Worm (Caenorhabditis elegans) whole organism, mixed stage, embryonic: ENCODE data around the gene snt-3.
A peak's percentile ranks its signal among the peaks of the same experiment; 100 is the strongest.

Source experiments
- M03D4.4 ChIP-seq: sonication (generic microtip); optimal IDR thresholded peaks from 2 replicates; lab custom pipeline; 2017; ENCODE audit warnings: mild to moderate bottlenecking, missing genetic modification characterization, missing compliant biosample characterization
- bed-3 ChIP-seq: fragments of 200-800 bp; sonication (Bioruptor generic); optimal IDR thresholded peaks from 3 replicates; lab custom pipeline; 2018; ENCODE audit warnings: mild to moderate bottlenecking, missing genetic modification characterization, moderate library complexity, missing compliant biosample characterization
- ceh-39 ChIP-seq: fragments of 150-350 bp; optimal IDR thresholded peaks from 2 replicates; lab custom pipeline; 2014; ENCODE audit warnings: missing biosample characterization, missing genetic modification characterization
- ceh-43 ChIP-seq: fragments of 200-800 bp; sonication (Bioruptor generic); optimal IDR thresholded peaks from 2 replicates; lab custom pipeline; 2018; ENCODE audit warnings: mild to moderate bottlenecking, missing genetic modification characterization, moderate library complexity, missing compliant biosample characterization
- ces-1 ChIP-seq: fragments of 150-350 bp; optimal IDR thresholded peaks from 2 replicates; lab custom pipeline; 2014; ENCODE audit warnings: missing biosample characterization, missing genetic modification reagents, missing genetic modification characterization
- cnd-1 ChIP-seq: fragments of 200-800 bp; sonication (Bioruptor generic); optimal IDR thresholded peaks from 2 replicates; lab custom pipeline; 2018; ENCODE audit warnings: mild to moderate bottlenecking, missing genetic modification characterization, missing compliant biosample characterization
- drap-1 ChIP-seq: fragments of 200-800 bp; sonication (Bioruptor generic); optimal IDR thresholded peaks from 3 replicates; lab custom pipeline; 2018; ENCODE audit warnings: mild to moderate bottlenecking, missing genetic modification characterization, missing compliant biosample characterization
- elt-1 ChIP-seq: sonication (generic microtip); optimal IDR thresholded peaks from 2 replicates; lab custom pipeline; 2017; ENCODE audit warnings: missing genetic modification characterization, mild to moderate bottlenecking, missing compliant biosample characterization, antibody characterized with exemption, moderate library complexity, borderline replicate concordance; ENCODE audit not compliant: insufficient read depth
- hlh-1 ChIP-seq: fragments of 150-350 bp; optimal IDR thresholded peaks from 2 replicates; lab custom pipeline; 2014; ENCODE audit warnings: missing biosample characterization, missing genetic modification reagents, missing genetic modification characterization
- lin-13 ChIP-seq: fragments of 150-350 bp; optimal IDR thresholded peaks from 2 replicates; lab custom pipeline; 2014; ENCODE audit warnings: missing biosample characterization, missing genetic modification characterization
- lin-32 ChIP-seq: fragments of 200-800 bp; sonication (Bioruptor generic); optimal IDR thresholded peaks from 2 replicates; lab custom pipeline; 2018; ENCODE audit warnings: mild to moderate bottlenecking, missing genetic modification characterization, missing compliant biosample characterization
- lsy-2 ChIP-seq: fragments of 150-350 bp; optimal IDR thresholded peaks from 2 replicates; lab custom pipeline; 2014; ENCODE audit warnings: missing biosample characterization, missing genetic modification characterization
- mab-5 ChIP-seq: fragments of 150-350 bp; optimal IDR thresholded peaks from 2 replicates; lab custom pipeline; 2014; ENCODE audit warnings: missing biosample characterization, missing genetic modification characterization
- mls-2 ChIP-seq: sonication (generic microtip); optimal IDR thresholded peaks from 2 replicates; lab custom pipeline; 2016; ENCODE audit warnings: mild to moderate bottlenecking, missing genetic modification characterization, moderate library complexity, missing compliant biosample characterization
- nhr-2 ChIP-seq: fragments of 150-350 bp; optimal IDR thresholded peaks from 2 replicates; lab custom pipeline; 2014; ENCODE audit warnings: missing biosample characterization, missing genetic modification characterization
- nhr-237 ChIP-seq: fragments of 150-350 bp; optimal IDR thresholded peaks from 2 replicates; lab custom pipeline; 2014; ENCODE audit warnings: missing biosample characterization, missing genetic modification characterization
- sem-2 ChIP-seq: fragments of 200-800 bp; sonication (Bioruptor generic); optimal IDR thresholded peaks from 2 replicates; lab custom pipeline; 2018; ENCODE audit warnings: mild to moderate bottlenecking, missing genetic modification characterization, missing compliant biosample characterization
- sptf-1 ChIP-seq: sonication (generic microtip); optimal IDR thresholded peaks from 2 replicates; lab custom pipeline; 2017; ENCODE audit warnings: mild to moderate bottlenecking, missing genetic modification characterization, moderate library complexity, missing compliant biosample characterization
- tbx-8 ChIP-seq: fragments of 200-800 bp; sonication (Bioruptor generic); optimal IDR thresholded peaks from 2 replicates; lab custom pipeline; 2018; ENCODE audit warnings: mild to moderate bottlenecking, missing genetic modification characterization, moderate library complexity, missing compliant biosample characterization
- unc-120 ChIP-seq: sonication (generic microtip); optimal IDR thresholded peaks from 2 replicates; lab custom pipeline; 2017; ENCODE audit warnings: missing genetic modification characterization, missing compliant biosample characterization; ENCODE audit not compliant: poor library complexity, severe bottlenecking
- unc-39 ChIP-seq: fragments of 150-350 bp; optimal IDR thresholded peaks from 2 replicates; lab custom pipeline; 2014; ENCODE audit warnings: missing biosample characterization, missing genetic modification characterization
- unc-62 ChIP-seq: fragments of 150-350 bp; optimal IDR thresholded peaks from 2 replicates; lab custom pipeline; 2014; ENCODE audit warnings: missing biosample characterization, missing genetic modification reagents, missing genetic modification characterization
- ztf-11 ChIP-seq: fragments of 150-350 bp; optimal IDR thresholded peaks from 2 replicates; lab custom pipeline; 2014; ENCODE audit warnings: missing biosample characterization, missing genetic modification characterization

The snt-3 gene

DNA sequence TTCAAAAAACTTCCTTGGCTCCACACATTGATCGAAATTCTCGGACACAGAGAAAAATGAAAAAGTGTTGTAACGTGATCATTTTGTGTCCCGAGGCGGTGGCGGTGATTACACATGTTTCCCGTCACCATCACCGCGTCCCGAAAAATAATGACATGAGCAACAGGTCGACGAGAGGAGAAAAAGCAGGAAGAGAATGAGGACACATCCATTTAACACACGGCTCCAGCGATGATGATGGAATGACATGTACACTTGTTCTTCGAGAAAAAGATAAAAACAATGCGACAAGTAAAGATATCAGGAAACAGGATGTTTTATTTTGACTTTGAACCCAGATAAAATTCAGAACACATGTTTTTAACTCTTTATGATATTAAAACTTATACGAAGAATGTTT, 43.5 kb downstream of the snt-3 start:
- TF ChIP-seq sem-2 (GFP tag; lab: Kevin White, UChicago) (no peak), hlh-1 (tag; lab: Kevin White, UChicago) (peak; percentile 61), unc-62 (peak; percentile 71), unc-120 (tag; lab: Kevin White, UChicago) (peak; percentile 27)

DNA sequence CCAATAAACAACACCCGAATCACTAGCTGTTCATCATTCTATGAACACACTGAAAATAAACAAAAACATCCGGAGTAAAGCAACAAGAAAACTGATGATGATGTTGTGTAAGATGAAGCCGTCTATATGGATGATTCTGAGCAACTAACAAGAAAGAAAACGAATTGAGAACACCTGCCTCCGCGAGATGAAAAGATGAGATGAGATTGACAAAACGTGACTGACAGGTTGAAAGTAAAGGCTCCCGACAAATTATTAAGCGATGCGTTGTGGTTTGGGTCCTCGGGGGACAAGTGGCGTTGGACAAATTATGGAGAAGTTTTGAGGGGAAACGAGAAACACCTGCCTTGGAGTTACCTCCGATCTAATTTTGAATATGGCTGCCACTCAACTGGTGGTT, 44.7 kb downstream of the snt-3 start:
- TF ChIP-seq lsy-2 (tag; lab: Kevin White, UChicago) (no peak), hlh-1 (tag; lab: Kevin White, UChicago) (peak; percentile 46), M03D4.4 (no peak), mls-2 (tag; lab: Kevin White, UChicago) (no peak), tbx-8 (no peak), unc-62 (peak; percentile 72), bed-3 (GFP tag; lab: Kevin White, UChicago) (no peak)
- TF ChIP-seq, all 35 proteins: peak for 2

ce11 chrV:1321776-1322175, 49.0 kb downstream of the snt-3 start:
- no peak for TF ChIP-seq lin-13 (tag; lab: Kevin White, UChicago)
- peak; percentile 72 for TF ChIP-seq ces-1 (GFP tag; lab: Kevin White, UChicago)
- TF ChIP-seq unc-39, result no peak

ce11 chrV:1317869-1318354, 52.9 kb downstream of the snt-3 start, which contains the start of gene F16B3.3:
Gene F16B3.3 (minus strand): TSS chrV:1317919.
- no peak for TF ChIP-seq lin-32 (GFP tag; lab: Kevin White, UChicago)
- TF ChIP-seq ces-1 (GFP tag; lab: Kevin White, UChicago), result peak; percentile 76

- TF ChIP-seq cnd-1 (tag; lab: Kevin White, UChicago), result no peak
- TF ChIP-seq mab-5 (tag; lab: Kevin White, UChicago), result no peak
- no peak for TF ChIP-seq tbx-8
- TF ChIP-seq unc-120 (tag; lab: Kevin White, UChicago), result no peak
- no peak for TF ChIP-seq ceh-43 (GFP tag; lab: Kevin White, UChicago)
- no peak for TF ChIP-seq ztf-11 (tag; lab: Kevin White, UChicago)
- TF ChIP-seq elt-1 (tag; lab: Kevin White, UChicago), result no peak
- no peak for TF ChIP-seq sptf-1 (tag; lab: Kevin White, UChicago)
- TF ChIP-seq lin-13 (tag; lab: Kevin White, UChicago), result no peak
- TF ChIP-seq M03D4.4, result no peak
- no peak for TF ChIP-seq ceh-39
- no peak for TF ChIP-seq unc-62
- no peak for TF ChIP-seq drap-1
- no peak for TF ChIP-seq hlh-1 (tag; lab: Kevin White, UChicago)
- no peak for TF ChIP-seq nhr-2
- TF ChIP-seq lsy-2 (tag; lab: Kevin White, UChicago), result no peak
- TF ChIP-seq nhr-237 (tag; lab: Kevin White, UChicago), result no peak
- no peak for TF ChIP-seq mls-2 (tag; lab: Kevin White, UChicago)
- no peak for TF ChIP-seq unc-39
These were observed 56.0 kb downstream of the snt-3 start, which contains the start of gene F16B3.2 for ce11 chrV:1314819-1315218. Gene F16B3.2 (plus strand): TSS chrV:1315119.

- TF ChIP-seq ceh-43 (GFP tag; lab: Kevin White, UChicago) (no peak), ces-1 (GFP tag; lab: Kevin White, UChicago) (peak; percentile 84)
These were observed 57.5 kb downstream of the snt-3 start for ce11 chrV:1313274-1313673.
